Worm (Caenorhabditis elegans) whole organism, L4 larva: ENCODE measurements around the gene clec-24.

Source experiments
- D1046.2 ChIP-seq: fragments of 200-800 bp; sonication (Bioruptor generic); IDR thresholded peaks from 2 replicates; pipeline ENCODE4 v1.3.6; 2022; ENCODE audit warnings: missing genetic modification characterization, missing compliant biosample characterization
- F10B5.3 ChIP-seq: sonication (generic microtip); optimal IDR thresholded peaks from 2 replicates; lab custom pipeline; 2016; ENCODE audit warnings: mild to moderate bottlenecking, missing genetic modification characterization, missing compliant biosample characterization
- F26F4.8 ChIP-seq: fragments of 200-800 bp; sonication (Bioruptor generic); conservative IDR thresholded peaks from 2 replicates; pipeline ENCODE4 v1.3.6; 2022; ENCODE audit warnings: missing genetic modification characterization, missing compliant biosample characterization
- R02D3.7 ChIP-seq: fragments of 150-350 bp; sonication (generic microtip); optimal IDR thresholded peaks from 3 replicates; lab custom pipeline; 2014; ENCODE audit warnings: missing biosample characterization, missing genetic modification characterization
- T26A8.4 ChIP-seq: fragments of 200-800 bp; sonication (Bioruptor generic); IDR thresholded peaks from 2 replicates; pipeline ENCODE4 v1.3.6; 2022; ENCODE audit warnings: missing genetic modification characterization, missing compliant biosample characterization
- Y5F2A.4 ChIP-seq: fragments of 200-800 bp; sonication (Bioruptor generic); optimal IDR thresholded peaks from 2 replicates; lab custom pipeline; 2018; ENCODE audit warnings: mild to moderate bottlenecking, missing genetic modification characterization, missing compliant biosample characterization
- ZK546.5 ChIP-seq, 2 experiments: sonication (generic microtip); optimal IDR thresholded peaks; 2 replicates each; lab custom pipeline; 2017; ENCODE audit warnings: missing biosample characterization in 2 of 2, missing genetic modification characterization in 2 of 2
- attf-4 ChIP-seq: sonication (generic microtip); optimal IDR thresholded peaks from 3 replicates; lab custom pipeline; 2017; ENCODE audit warnings: missing biosample characterization, missing genetic modification characterization
- ceh-28 ChIP-seq: fragments of 150-350 bp; optimal IDR thresholded peaks from 2 replicates; lab custom pipeline; 2014; ENCODE audit warnings: missing biosample characterization, missing genetic modification reagents, missing genetic modification characterization
- ceh-82 ChIP-seq: sonication (generic microtip); optimal IDR thresholded peaks from 2 replicates; lab custom pipeline; 2017; ENCODE audit warnings: missing biosample characterization, missing genetic modification characterization
- cey-2 ChIP-seq: sonication (generic microtip); optimal IDR thresholded peaks from 3 replicates; lab custom pipeline; 2017; ENCODE audit warnings: missing genetic modification characterization, mild to moderate bottlenecking, missing compliant biosample characterization, antibody characterized with exemption, borderline replicate concordance; ENCODE audit not compliant: insufficient read depth
- daf-12 ChIP-seq: fragments of 150-350 bp; optimal IDR thresholded peaks from 2 replicates; lab custom pipeline; 2014; ENCODE audit warnings: missing biosample characterization, missing genetic modification reagents, missing genetic modification characterization
- daf-19 ChIP-seq: fragments of 200-800 bp; sonication (Bioruptor generic); conservative IDR thresholded peaks from 2 replicates; pipeline ENCODE4 v1.3.6; 2022; ENCODE audit warnings: missing genetic modification characterization, missing compliant biosample characterization
- daf-8 ChIP-seq: fragments of 200-800 bp; sonication (Bioruptor generic); IDR thresholded peaks from 2 replicates; pipeline ENCODE4 v1.3.6; 2022; ENCODE audit warnings: missing genetic modification characterization, missing compliant biosample characterization
- dpl-1 ChIP-seq: fragments of 150-350 bp; optimal IDR thresholded peaks from 2 replicates; lab custom pipeline; 2014; ENCODE audit warnings: missing biosample characterization, missing genetic modification reagents, missing genetic modification characterization
- egl-27 ChIP-seq: sonication (generic microtip); optimal IDR thresholded peaks from 3 replicates; lab custom pipeline; 2017; ENCODE audit warnings: missing biosample characterization, missing genetic modification reagents, missing genetic modification characterization
- fos-1 ChIP-seq: fragments of 150-350 bp; optimal IDR thresholded peaks from 2 replicates; lab custom pipeline; 2014; ENCODE audit warnings: missing biosample characterization, missing genetic modification characterization
- hmg-1.1 ChIP-seq: fragments of 200-800 bp; sonication (Bioruptor generic); IDR thresholded peaks from 2 replicates; pipeline ENCODE4 v1.3.6; 2022; ENCODE audit warnings: missing genetic modification reagents, missing genetic modification characterization, missing compliant biosample characterization
- jun-1 ChIP-seq: fragments of 150-350 bp; optimal IDR thresholded peaks from 2 replicates; lab custom pipeline; 2014; ENCODE audit warnings: missing biosample characterization, missing genetic modification reagents, missing genetic modification characterization
- lin-1 ChIP-seq: fragments of 200-800 bp; sonication (Bioruptor generic); IDR thresholded peaks from 2 replicates; pipeline ENCODE4 v1.3.6; 2022; ENCODE audit warnings: missing genetic modification reagents, missing genetic modification characterization, missing compliant biosample characterization
- lin-29 ChIP-seq: fragments of 200-800 bp; sonication (Bioruptor generic); IDR thresholded peaks from 2 replicates; pipeline ENCODE4 v1.3.6; 2022; ENCODE audit warnings: missing genetic modification reagents, missing genetic modification characterization, missing compliant biosample characterization
- lin-38 ChIP-seq: fragments of 200-800 bp; sonication (Bioruptor generic); IDR thresholded peaks from 2 replicates; pipeline ENCODE4 v1.3.6; 2022; ENCODE audit warnings: missing genetic modification reagents, missing genetic modification characterization, missing compliant biosample characterization
- mep-1 ChIP-seq: fragments of 150-350 bp; sonication (generic microtip); optimal IDR thresholded peaks from 3 replicates; lab custom pipeline; 2014; ENCODE audit warnings: missing biosample characterization, missing genetic modification characterization
- mxl-3 ChIP-seq: fragments of 200-800 bp; sonication (Bioruptor generic); optimal IDR thresholded peaks from 2 replicates; lab custom pipeline; 2018; ENCODE audit warnings: mild to moderate bottlenecking, missing genetic modification characterization, missing compliant biosample characterization
- nhr-237 ChIP-seq: sonication (generic microtip); optimal IDR thresholded peaks from 2 replicates; lab custom pipeline; 2017; ENCODE audit warnings: missing biosample characterization, missing genetic modification characterization
- nhr-42 ChIP-seq: fragments of 200-800 bp; sonication (Bioruptor generic); IDR thresholded peaks from 2 replicates; pipeline ENCODE4 v1.3.6; 2022; ENCODE audit warnings: missing genetic modification characterization, missing compliant biosample characterization
- nhr-48 ChIP-seq: sonication (generic microtip); optimal IDR thresholded peaks from 2 replicates; lab custom pipeline; 2016; ENCODE audit warnings: mild to moderate bottlenecking, missing genetic modification characterization, missing compliant biosample characterization
- saeg-2 ChIP-seq: fragments of 200-800 bp; sonication (Bioruptor generic); IDR thresholded peaks from 2 replicates; pipeline ENCODE4 v1.3.6; 2022; ENCODE audit warnings: missing genetic modification reagents, missing genetic modification characterization, missing compliant biosample characterization
- skn-1 ChIP-seq: fragments of 150-350 bp; optimal IDR thresholded peaks from 2 replicates; lab custom pipeline; 2014; ENCODE audit warnings: missing biosample characterization, missing genetic modification characterization
- snpc-4 ChIP-seq: fragments of 150-350 bp; optimal IDR thresholded peaks from 2 replicates; lab custom pipeline; 2014; ENCODE audit warnings: missing biosample characterization, missing genetic modification characterization
- spr-3 ChIP-seq: fragments of 200-800 bp; sonication (Bioruptor generic); optimal IDR thresholded peaks from 2 replicates; lab custom pipeline; 2018; ENCODE audit warnings: mild to moderate bottlenecking, missing genetic modification characterization, missing compliant biosample characterization
- tag-97 ChIP-seq: fragments of 200-800 bp; sonication (Bioruptor generic); IDR thresholded peaks from 2 replicates; pipeline ENCODE4 v1.3.6; 2022; ENCODE audit warnings: missing genetic modification characterization, missing compliant biosample characterization
- zfp-2 ChIP-seq: sonication (generic microtip); optimal IDR thresholded peaks from 2 replicates; lab custom pipeline; 2016; ENCODE audit warnings: mild to moderate bottlenecking, missing genetic modification characterization, missing compliant biosample characterization
- ztf-11 ChIP-seq: fragments of 150-350 bp; optimal IDR thresholded peaks from 2 replicates; lab custom pipeline; 2014; ENCODE audit warnings: missing biosample characterization, missing genetic modification characterization

The clec-24 gene

DNA sequence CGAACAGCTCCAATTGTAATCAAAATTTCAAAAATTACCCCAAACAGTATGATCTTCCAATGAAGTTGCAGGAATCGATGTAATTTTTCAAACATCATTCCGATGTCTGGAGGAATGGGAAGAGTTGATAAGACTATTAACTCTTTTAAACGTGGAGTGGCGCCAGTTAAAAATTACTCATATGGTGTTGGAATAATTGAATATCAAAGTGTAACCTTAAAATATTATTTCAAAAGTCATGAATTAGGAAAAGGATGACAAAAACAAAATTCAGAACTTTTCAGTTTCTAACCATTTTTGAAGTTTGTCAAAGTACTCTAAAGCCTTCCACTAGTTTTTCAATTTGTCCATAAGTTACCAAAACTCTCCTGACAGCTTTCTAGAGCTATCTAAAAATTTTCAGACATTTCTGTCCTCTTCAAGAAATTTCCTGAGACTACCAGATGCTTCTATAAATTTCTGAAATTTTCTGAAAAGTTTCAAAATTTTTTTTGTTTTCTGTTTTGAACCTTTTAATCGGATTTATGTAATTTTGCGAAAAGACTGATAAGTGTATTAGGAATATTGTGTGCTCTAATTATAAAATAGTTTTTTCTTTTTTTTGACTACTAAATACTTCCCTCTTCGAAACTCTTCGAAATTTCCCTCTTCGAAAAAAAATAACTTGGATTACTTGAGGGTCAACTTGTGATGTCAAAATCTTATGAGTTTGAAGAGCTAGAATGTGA is 7.7 kb upstream of the clec-24 start, which contains the start of the genes clec-35 and clec-27:
Gene clec-35, minus strand, starts transcription at position 101 of the 728 bp plus-strand sequence.
Gene clec-27, plus strand, starts transcription at position 678 of the 728 bp plus-strand sequence.
- no peak for TF ChIP-seq nhr-48 (tag; lab: Kevin White, UChicago)
- no peak for TF ChIP-seq F26F4.8
- TF ChIP-seq spr-3 (GFP tag; lab: Kevin White, UChicago) = no peak
- no peak for TF ChIP-seq snpc-4 (tag; lab: Kevin White, UChicago)
- no peak for TF ChIP-seq daf-8
- no peak for TF ChIP-seq lin-38 (GFP tag; lab: Robert Waterston, UW)

- TF ChIP-seq nhr-42 (no peak), zfp-2 (no peak), saeg-2 (no peak), lin-29 (no peak), F10B5.3 (tag; lab: Kevin White, UChicago) (no peak), egl-27 (no peak), R02D3.7 (tag; lab: Kevin White, UChicago) (no peak), ztf-11 (tag; lab: Kevin White, UChicago) (no peak), tag-97 (GFP tag; lab: Robert Waterston, UW) (no peak), ZK546.5 (tag; optimal IDR thresholded peaks at IDR 0.05; lab: Kevin White, UChicago) (no peak), skn-1 (no peak), mep-1 (tag; lab: Kevin White, UChicago) (no peak), cey-2 (tag; lab: Kevin White, UChicago) (no peak), daf-12 (tag; lab: Kevin White, UChicago) (no peak)
Observed at ce11 chrV:16857977-16858479, 3.8 kb upstream of the clec-24 start, which contains the start of the genes clec-31 and clec-22. Gene clec-31, minus strand, starts transcription at chrV:16858077. Gene clec-22, plus strand, starts transcription at chrV:16858429.

DNA sequence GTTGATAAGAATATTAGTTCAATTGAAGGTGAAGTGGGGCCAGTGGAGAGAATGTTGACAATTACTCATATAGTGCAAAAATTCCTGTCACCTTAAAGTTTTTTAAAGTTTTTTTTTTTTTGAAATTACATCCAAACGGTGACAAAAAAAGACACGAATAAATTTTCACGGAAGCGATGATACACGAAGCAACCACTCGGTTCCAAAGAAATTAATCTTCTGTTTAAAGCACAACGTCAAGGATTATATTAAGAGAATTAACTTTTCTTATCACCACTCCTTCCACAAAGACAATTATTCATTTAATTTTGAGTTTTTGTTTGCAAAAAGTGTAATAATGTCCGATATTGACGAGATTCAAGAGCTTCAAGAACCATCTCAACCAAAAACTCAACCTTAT is 3.6 kb downstream of the clec-24 start, which contains the start of gene clec-28:
Gene clec-28, plus strand, starts transcription at position 301 of the 400 bp plus-strand sequence.
- TF ChIP-seq lin-38 (GFP tag; lab: Robert Waterston, UW) (no peak), attf-4 (tag; lab: Kevin White, UChicago) (no peak), Y5F2A.4 (no peak), mxl-3 (no peak), T26A8.4 (GFP tag; lab: Robert Waterston, UW) (no peak), D1046.2 (GFP tag; lab: Robert Waterston, UW) (no peak)

DNA sequence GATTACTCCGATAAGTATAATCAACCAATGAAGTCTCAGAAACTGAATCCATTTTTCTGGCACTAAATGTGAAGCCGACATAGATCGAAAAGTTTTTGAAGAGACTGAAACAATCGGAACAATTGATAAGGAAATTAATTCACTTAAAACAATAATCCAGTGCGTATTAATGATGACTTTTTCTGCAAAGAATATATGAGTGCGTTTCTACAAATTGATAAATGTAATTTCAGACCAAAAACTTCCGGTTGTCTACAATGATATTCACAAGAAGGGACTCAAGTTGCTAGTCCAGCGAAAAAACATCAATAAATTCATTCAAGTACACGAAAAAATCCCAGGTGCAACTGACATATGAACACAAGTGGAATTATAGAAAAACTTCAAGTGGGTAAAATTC is 7.9 kb downstream of the clec-24 start, which contains the start of gene clec-33:
Gene clec-33, minus strand, starts transcription at position 101 of the 400 bp plus-strand sequence.
- TF ChIP-seq lin-38 (GFP tag; lab: Robert Waterston, UW) (no peak), ceh-28 (no peak), ceh-82 (tag; lab: Kevin White, UChicago) (no peak), lin-1 (GFP tag; lab: Robert Waterston, UW) (no peak), spr-3 (GFP tag; lab: Kevin White, UChicago) (no peak)

DNA sequence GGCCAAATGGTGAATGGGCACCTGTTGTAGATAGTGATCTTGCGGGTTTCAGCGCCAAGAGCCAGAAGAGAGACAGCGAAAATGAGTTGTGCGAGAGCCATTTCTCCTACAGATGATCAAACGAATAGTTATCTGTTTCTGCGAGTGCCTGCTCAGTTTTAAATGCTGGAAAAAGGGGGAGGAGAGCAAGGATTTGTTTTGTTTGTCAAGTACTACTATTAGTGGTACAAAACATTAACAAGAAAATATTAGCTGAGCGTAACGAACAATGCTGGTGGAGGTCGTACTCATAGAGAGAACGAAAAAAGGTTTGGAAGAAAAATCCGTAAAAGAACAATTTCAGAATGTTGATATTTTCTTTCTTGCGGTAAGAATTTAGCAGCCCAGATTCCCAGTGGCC is 9.6 kb downstream of the clec-24 start, which contains the start of gene thn-4:
Gene thn-4, minus strand, starts transcription at position 101 of the 400 bp plus-strand sequence.
- TF ChIP-seq hmg-1.1 (GFP tag; lab: Robert Waterston, UW) (no peak), jun-1 (no peak), cey-2 (tag; lab: Kevin White, UChicago) (no peak), daf-12 (tag; lab: Kevin White, UChicago) (no peak), nhr-237 (tag; lab: Kevin White, UChicago) (no peak), fos-1 (no peak), ceh-28 (no peak), dpl-1 (GFP tag; lab: Kevin White, UChicago) (no peak), daf-19 (GFP tag; lab: Robert Waterston, UW) (no peak)
